Fruit fly (Drosophila melanogaster): ENCODE results near the gene Gr64f.

DNA sequence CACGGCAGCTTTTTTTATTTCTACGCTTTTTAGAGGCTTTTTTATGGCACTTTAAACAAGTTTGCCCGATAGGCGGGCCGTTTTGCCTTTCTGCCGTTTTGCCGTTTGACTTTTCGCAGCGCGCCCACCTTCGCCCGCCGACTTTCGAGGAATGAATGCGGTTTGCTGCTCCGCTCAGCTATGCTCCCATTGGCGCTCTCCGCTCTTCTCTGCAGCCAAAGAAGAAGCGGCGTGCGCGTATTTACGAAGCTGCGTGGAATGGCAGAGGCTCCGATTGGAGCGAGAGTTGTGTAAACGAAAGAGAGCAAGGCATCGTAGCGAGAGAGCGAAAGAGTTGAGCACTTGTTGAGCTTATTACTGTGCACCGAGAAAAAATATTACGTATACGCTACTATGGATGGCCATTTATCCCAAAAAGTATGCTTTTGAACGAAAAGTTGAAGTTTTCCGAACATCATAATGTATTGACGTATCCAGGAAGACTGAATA, 36.0 kb downstream of the Gr64f start, which contains the start of gene wit:
- TF ChIP-seq br (GFP tag; optimal IDR thresholded peaks at IDR 0.05) (peak; percentile 63), psq (GFP tag; optimal IDR thresholded peaks at IDR 0.05) (peak; percentile 92), Hr78 (GFP tag; optimal IDR thresholded peaks at IDR 0.05) (no peak), pan (optimal IDR thresholded peaks at IDR 0.05) (no peak), OdsH (GFP tag; optimal IDR thresholded peaks at IDR 0.05) (no peak), HLH106 (tag; optimal IDR thresholded peaks at IDR 0.05) (no peak), dmrt93B (GFP tag; optimal IDR thresholded peaks at IDR 0.05) (no peak), GATAd (GFP tag; optimal IDR thresholded peaks at IDR 0.05) (no peak), Dfd (GFP tag; optimal IDR thresholded peaks at IDR 0.05) (no peak), brk (GFP tag; optimal IDR thresholded peaks at IDR 0.05) (peak; percentile 42), Abd-B (GFP tag; optimal IDR thresholded peaks at IDR 0.05) (no peak), foxo (GFP tag; optimal IDR thresholded peaks at IDR 0.05) (no peak), Hnf4 (GFP tag; optimal IDR thresholded peaks at IDR 0.05) (peak; percentile 42), Mio (GFP tag; optimal IDR thresholded peaks at IDR 0.05) (no peak)
